Worm (Caenorhabditis elegans): ENCODE results near the gene nsph-4.3.

Gene nsph-4.3

DNA sequence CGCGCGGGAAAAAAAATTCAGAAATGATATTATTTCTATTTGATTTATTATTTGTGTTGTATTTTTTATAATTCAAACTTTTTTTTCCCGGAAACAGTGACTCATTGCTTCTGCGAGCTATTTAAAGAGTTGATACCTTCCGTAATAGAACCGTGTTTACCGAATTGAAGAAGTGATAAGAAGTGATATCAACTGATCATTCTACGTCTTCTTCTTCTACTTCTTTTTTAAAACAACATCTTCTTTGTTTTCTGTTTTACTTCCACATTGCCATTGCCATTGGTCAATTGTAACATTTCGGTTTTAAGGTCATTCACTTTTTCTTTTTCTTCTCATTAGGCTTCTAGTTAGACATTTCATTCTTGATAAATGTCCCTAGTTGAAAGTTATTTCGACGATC lies 43.0 kb downstream of the nsph-4.3 start, which contains the start of gene ttr-32:
Gene ttr-32 (plus strand): TSS at position 314 of the 400 bp plus-strand sequence.
- TF ChIP-seq dao-5 (tag; optimal IDR thresholded peaks at IDR 0.05) = no peak
- no peak for TF ChIP-seq him-1 (tag; optimal IDR thresholded peaks at IDR 0.05)
- no peak for TF ChIP-seq W03F9.2 (tag; optimal IDR thresholded peaks at IDR 0.05)

DNA sequence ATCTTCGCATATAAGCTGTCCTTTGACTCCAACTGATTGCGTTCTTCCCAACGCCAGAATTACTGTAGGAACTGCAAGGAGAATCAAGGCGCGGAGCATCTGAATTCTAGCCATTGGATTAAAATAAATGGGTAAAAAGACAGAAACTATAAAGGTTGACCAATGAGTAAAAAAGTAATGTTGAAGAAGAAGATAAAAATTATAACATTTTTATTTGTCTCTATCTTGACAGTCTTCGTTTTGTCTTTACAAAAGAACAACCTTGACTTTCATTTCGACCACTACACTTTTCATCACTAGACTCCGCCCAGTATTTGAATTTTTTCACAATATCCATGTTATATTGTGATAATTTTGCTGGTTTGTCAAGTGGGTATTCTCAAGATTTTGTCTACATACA lies 43.8 kb downstream of the nsph-4.3 start, which contains the start of gene ttr-8:
Gene ttr-8 (minus strand): TSS at position 101 of the 400 bp plus-strand sequence.
- TF ChIP-seq W03F9.2 (tag; optimal IDR thresholded peaks at IDR 0.05) (no peak), him-1 (tag; optimal IDR thresholded peaks at IDR 0.05) (no peak), dao-5 (tag; optimal IDR thresholded peaks at IDR 0.05) (no peak)

- no peak for TF ChIP-seq dao-5 (tag; optimal IDR thresholded peaks at IDR 0.05)
- TF ChIP-seq W03F9.2 (tag; optimal IDR thresholded peaks at IDR 0.05) = no peak
- no peak for TF ChIP-seq him-1 (tag; optimal IDR thresholded peaks at IDR 0.05)
These were observed 47.2 kb downstream of the nsph-4.3 start, which contains the start of gene lgc-12 for ce11 chrIII:7561872-7562271. Gene lgc-12 (plus strand): TSS chrIII:7562172.

- TF ChIP-seq W03F9.2 (tag; optimal IDR thresholded peaks at IDR 0.05) (no peak), dao-5 (tag; optimal IDR thresholded peaks at IDR 0.05) (no peak), him-1 (tag; optimal IDR thresholded peaks at IDR 0.05) (no peak)
These were observed 49.2 kb downstream of the nsph-4.3 start for ce11 chrIII:7559869-7560268.

DNA sequence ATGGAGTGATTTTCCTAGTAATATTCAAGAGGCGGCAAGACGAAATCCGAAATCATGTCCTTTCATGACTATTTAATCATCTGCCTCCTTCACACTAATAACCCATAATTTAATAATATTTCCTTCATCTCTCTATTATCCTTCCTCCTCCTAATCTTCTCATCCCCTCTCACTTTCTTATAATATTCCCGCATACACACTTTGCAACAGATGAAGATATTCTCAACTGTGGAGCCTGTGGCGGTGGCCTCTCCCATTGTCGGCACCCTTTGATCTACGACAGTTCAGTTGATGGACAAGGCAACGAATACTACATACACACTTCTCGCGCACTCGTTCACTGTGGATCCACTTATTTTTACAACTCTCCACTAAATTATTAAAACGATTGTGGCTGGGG lies 50.4 kb downstream of the nsph-4.3 start:
- TF ChIP-seq W03F9.2 (tag; optimal IDR thresholded peaks at IDR 0.05) (no peak), him-1 (tag; optimal IDR thresholded peaks at IDR 0.05) (no peak), dao-5 (tag; optimal IDR thresholded peaks at IDR 0.05) (no peak)
